Worm (Caenorhabditis elegans) whole organism, early embryonic: ENCODE data around the gene JC8.7.

ENCODE experiments used
- B0310.2 ChIP-seq: sonication (generic microtip); optimal IDR thresholded peaks from 2 replicates; lab custom pipeline; 2016; ENCODE audit warnings: mild to moderate bottlenecking, missing genetic modification characterization, missing compliant biosample characterization
- ama-1 ChIP-seq: fragments of 150-350 bp; optimal IDR thresholded peaks from 2 replicates; lab custom pipeline; 2014
- ets-7 ChIP-seq: sonication (generic microtip); optimal IDR thresholded peaks from 2 replicates; lab custom pipeline; 2016; ENCODE audit warnings: missing genotype, missing genetic modification characterization, missing compliant biosample characterization
- hnd-1 ChIP-seq: sonication (generic microtip); optimal IDR thresholded peaks from 2 replicates; lab custom pipeline; 2016; ENCODE audit warnings: missing genetic modification characterization, missing compliant biosample characterization

DNA sequence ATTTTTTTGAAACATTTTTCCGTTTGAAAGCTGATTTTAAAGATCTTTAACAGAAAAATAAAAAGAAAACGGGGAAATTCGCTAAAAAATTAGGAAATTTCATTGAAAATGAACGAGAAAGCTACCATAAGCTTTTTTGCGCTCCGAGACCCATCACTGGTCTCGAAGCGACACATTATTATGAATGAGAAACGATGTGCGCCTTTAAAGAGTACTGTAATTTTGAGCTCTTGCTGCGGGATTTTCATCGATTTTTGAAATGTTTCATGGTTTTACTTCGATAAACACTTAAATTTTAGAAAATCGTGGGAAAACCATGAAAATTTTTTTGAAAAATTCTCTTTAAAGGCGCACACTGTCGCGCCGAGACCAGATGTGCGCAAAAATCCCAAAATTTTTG is 43.2 kb downstream of the JC8.7 start:
- no peak for TF ChIP-seq ets-7 (tag; lab: Kevin White, UChicago)
- no peak for TF ChIP-seq B0310.2 (tag; lab: Kevin White, UChicago)
- TF ChIP-seq ama-1 (lab: Kevin White, UChicago): no peak
- TF ChIP-seq hnd-1 (tag; lab: Kevin White, UChicago): no peak
